Worm (Caenorhabditis elegans) whole organism, midembryonic: ENCODE results near the gene fbxa-1.

Experiments used
- T22C8.4 ChIP-seq: fragments of 200-800 bp; sonication (Bioruptor generic); IDR thresholded peaks from 2 replicates; pipeline ENCODE4 v1.3.6; 2022; ENCODE audit warnings: missing genetic modification characterization, missing compliant biosample characterization
- cog-1 ChIP-seq: sonication (generic microtip); optimal IDR thresholded peaks from 2 replicates; lab custom pipeline; 2016; ENCODE audit warnings: missing genetic modification characterization, missing compliant biosample characterization
- flt-1 ChIP-seq: fragments of 200-800 bp; sonication (Bioruptor generic); IDR thresholded peaks from 2 replicates; pipeline ENCODE4 v1.3.6; 2022; ENCODE audit warnings: missing genetic modification characterization, missing compliant biosample characterization
- klf-2 ChIP-seq: fragments of 200-800 bp; sonication (Bioruptor generic); conservative IDR thresholded peaks from 2 replicates; pipeline ENCODE4 v1.3.6; 2022; ENCODE audit warnings: missing genetic modification reagents, missing genetic modification characterization, missing compliant biosample characterization
- med-1 ChIP-seq: sonication (generic microtip); optimal IDR thresholded peaks from 2 replicates; lab custom pipeline; 2017; ENCODE audit warnings: missing genetic modification characterization, mild to moderate bottlenecking, missing compliant biosample characterization, antibody characterized with exemption, missing genetic modification reagents; ENCODE audit not compliant: insufficient read depth
- ref-1 ChIP-seq: fragments of 200-800 bp; sonication (Bioruptor generic); conservative IDR thresholded peaks from 2 replicates; pipeline ENCODE4 v1.3.6; 2022; ENCODE audit warnings: missing genetic modification reagents, missing genetic modification characterization, missing compliant biosample characterization
- tab-1 ChIP-seq: fragments of 200-800 bp; sonication (Bioruptor generic); IDR thresholded peaks from 2 replicates; pipeline ENCODE4 v1.3.6; 2022; ENCODE audit warnings: missing genetic modification characterization, missing compliant biosample characterization
- ztf-23 ChIP-seq: fragments of 200-800 bp; sonication (Bioruptor generic); IDR thresholded peaks from 2 replicates; pipeline ENCODE4 v1.3.6; 2022; ENCODE audit warnings: missing genetic modification reagents, missing genetic modification characterization, missing compliant biosample characterization
- ztf-29 ChIP-seq: fragments of 200-800 bp; sonication (Bioruptor generic); IDR thresholded peaks from 2 replicates; pipeline ENCODE4 v1.3.6; 2022; ENCODE audit warnings: missing genetic modification reagents, missing genetic modification characterization, missing compliant biosample characterization

fbxa-1 gene

DNA sequence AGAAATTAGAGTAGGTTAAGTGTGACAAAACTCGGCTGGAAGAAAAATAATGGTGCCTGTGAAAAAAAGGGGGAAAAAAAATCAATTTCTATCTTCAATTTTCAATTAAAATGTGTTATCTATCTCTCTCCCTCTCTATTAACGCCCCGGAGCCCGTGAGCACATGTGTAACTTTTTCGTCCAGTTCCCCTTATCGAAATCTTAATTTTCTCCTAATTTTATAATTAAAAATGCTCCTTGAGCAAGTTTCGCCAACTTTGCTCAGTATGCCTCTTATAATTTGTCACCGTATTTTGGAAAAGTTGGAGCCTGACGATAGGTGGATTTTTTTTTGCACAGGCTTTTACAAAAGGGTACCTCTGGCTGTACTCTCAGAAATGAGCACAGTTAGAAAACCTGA is at the start of gene fbxa-1, which contains the start of gene Y54F10BM.20:
Gene fbxa-1 (minus strand): TSS at position 101 of the 400 bp plus-strand sequence.
Gene Y54F10BM.20 (plus strand): TSS at position 231 of the 400 bp plus-strand sequence.
- TF ChIP-seq tab-1 (GFP tag; lab: Robert Waterston, UW) (no peak), klf-2 (no peak), med-1 (GFP tag; lab: Kevin White, UChicago) (no peak), ref-1 (GFP tag; lab: Robert Waterston, UW) (no peak), ztf-23 (GFP tag; lab: Robert Waterston, UW) (no peak), cog-1 (no peak), T22C8.4 (GFP tag; lab: Robert Waterston, UW) (no peak), ztf-29 (GFP tag; lab: Robert Waterston, UW) (no peak), flt-1 (no peak)

- TF ChIP-seq T22C8.4 (GFP tag; lab: Robert Waterston, UW) (no peak), cog-1 (no peak), tab-1 (GFP tag; lab: Robert Waterston, UW) (no peak), ztf-29 (GFP tag; lab: Robert Waterston, UW) (no peak), klf-2 (no peak), ref-1 (GFP tag; lab: Robert Waterston, UW) (no peak), flt-1 (no peak), med-1 (GFP tag; lab: Kevin White, UChicago) (no peak), ztf-23 (GFP tag; lab: Robert Waterston, UW) (no peak)
These were observed 42.0 kb upstream of the fbxa-1 start for ce11 chrIII:2349956-2350355.

DNA sequence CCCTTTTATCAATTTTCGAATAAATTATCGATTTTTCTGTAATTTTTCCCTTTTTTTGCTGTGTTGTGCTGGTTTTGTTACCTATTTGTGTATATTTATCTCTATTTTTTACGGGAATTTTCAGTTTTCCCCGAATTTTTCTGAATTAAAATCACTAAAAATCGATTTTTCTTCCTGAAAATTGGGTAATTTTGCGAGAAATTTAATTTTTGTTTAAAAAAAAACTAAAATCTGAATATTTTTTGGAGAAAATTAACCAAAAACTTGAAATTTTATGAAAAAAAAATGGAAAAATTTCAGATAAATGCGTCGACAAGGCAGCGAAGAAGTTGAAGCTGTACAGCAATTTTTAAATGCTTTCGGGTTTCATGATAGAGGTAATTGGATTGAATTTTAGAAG is 39.4 kb upstream of the fbxa-1 start, which contains the start of gene gip-1:
Gene gip-1 (plus strand): TSS at position 301 of the 400 bp plus-strand sequence.
- TF ChIP-seq T22C8.4 (GFP tag; lab: Robert Waterston, UW), result no peak
- no peak for TF ChIP-seq ztf-29 (GFP tag; lab: Robert Waterston, UW)
- no peak for TF ChIP-seq ref-1 (GFP tag; lab: Robert Waterston, UW)
- no peak for TF ChIP-seq klf-2
- TF ChIP-seq ztf-23 (GFP tag; lab: Robert Waterston, UW), result no peak
- no peak for TF ChIP-seq cog-1
- TF ChIP-seq flt-1, result no peak
- TF ChIP-seq tab-1 (GFP tag; lab: Robert Waterston, UW), result no peak

DNA sequence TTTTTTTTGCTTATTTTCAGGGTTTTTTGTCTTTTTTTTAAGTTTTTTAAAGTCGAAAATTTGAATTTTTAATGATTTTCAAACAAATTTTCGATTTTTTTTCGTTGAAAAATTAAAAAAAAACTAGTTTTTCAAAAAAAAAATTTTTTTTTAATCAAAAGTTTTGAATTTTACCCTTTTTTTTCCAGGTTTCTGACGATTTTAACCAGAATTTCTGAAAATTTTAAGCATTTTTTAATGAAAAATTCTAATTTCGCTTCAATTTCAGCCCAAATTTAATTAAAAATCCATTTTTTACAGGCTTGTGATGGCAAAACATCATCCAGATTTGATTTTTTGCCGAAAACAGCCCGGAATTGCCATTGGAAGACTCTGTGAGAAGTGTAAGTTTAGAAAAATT is 35.3 kb upstream of the fbxa-1 start, which contains the start of gene phf-5:
Gene phf-5 (plus strand): TSS at position 301 of the 400 bp plus-strand sequence.
- TF ChIP-seq med-1 (GFP tag; lab: Kevin White, UChicago), result no peak
- no peak for TF ChIP-seq cog-1
- no peak for TF ChIP-seq ztf-23 (GFP tag; lab: Robert Waterston, UW)
- no peak for TF ChIP-seq tab-1 (GFP tag; lab: Robert Waterston, UW)
- no peak for TF ChIP-seq T22C8.4 (GFP tag; lab: Robert Waterston, UW)
- TF ChIP-seq klf-2, result no peak
- no peak for TF ChIP-seq ztf-29 (GFP tag; lab: Robert Waterston, UW)
- TF ChIP-seq ref-1 (GFP tag; lab: Robert Waterston, UW), result no peak
- no peak for TF ChIP-seq flt-1

- TF ChIP-seq flt-1, result no peak
- TF ChIP-seq tab-1 (GFP tag; lab: Robert Waterston, UW), result no peak
- no peak for TF ChIP-seq med-1 (GFP tag; lab: Kevin White, UChicago)
These were observed 23.2 kb upstream of the fbxa-1 start, which contains the start of the genes Y54F10BM.13 and ppm-1.D for ce11 chrIII:2331033-2331625. Y54F10BM.13 (minus strand) TSS chrIII:2331083. ppm-1.D (plus strand) TSS chrIII:2331572.

ce11 chrIII:2330389-2330788 is 22.5 kb upstream of the fbxa-1 start:
- TF ChIP-seq ztf-29 (GFP tag; lab: Robert Waterston, UW) (no peak), flt-1 (no peak), ref-1 (GFP tag; lab: Robert Waterston, UW) (no peak), klf-2 (no peak), med-1 (GFP tag; lab: Kevin White, UChicago) (no peak), ztf-23 (GFP tag; lab: Robert Waterston, UW) (no peak), T22C8.4 (GFP tag; lab: Robert Waterston, UW) (no peak), tab-1 (GFP tag; lab: Robert Waterston, UW) (no peak), cog-1 (no peak)

DNA sequence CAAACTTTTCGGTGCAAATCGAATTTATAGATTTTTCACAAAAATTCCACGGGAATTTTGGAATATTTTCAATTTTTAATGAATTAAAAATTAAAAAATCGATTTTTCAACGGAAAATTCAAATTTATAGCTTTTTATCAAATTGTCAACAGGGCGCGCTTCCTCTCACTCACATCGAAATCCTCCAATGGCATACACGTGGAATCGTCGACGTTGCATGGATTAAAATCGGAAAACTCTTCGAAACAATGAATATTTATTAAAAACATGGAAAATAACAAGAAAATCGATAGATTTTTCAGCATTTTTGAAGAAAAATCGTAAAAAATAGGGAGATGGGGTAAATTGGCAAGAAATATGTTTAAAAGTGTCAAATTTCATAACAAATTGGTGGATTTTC is 21.4 kb upstream of the fbxa-1 start, which contains the start of gene Y54F10BM.12:
Gene Y54F10BM.12 (minus strand): TSS at position 344 of the 400 bp plus-strand sequence.
- no peak for TF ChIP-seq ref-1 (GFP tag; lab: Robert Waterston, UW)
- no peak for TF ChIP-seq cog-1
- TF ChIP-seq ztf-23 (GFP tag; lab: Robert Waterston, UW), result no peak
- TF ChIP-seq med-1 (GFP tag; lab: Kevin White, UChicago), result no peak
- no peak for TF ChIP-seq T22C8.4 (GFP tag; lab: Robert Waterston, UW)
- TF ChIP-seq ztf-29 (GFP tag; lab: Robert Waterston, UW), result no peak
- TF ChIP-seq tab-1 (GFP tag; lab: Robert Waterston, UW), result no peak
- TF ChIP-seq flt-1, result no peak
- TF ChIP-seq klf-2, result no peak

- TF ChIP-seq med-1 (GFP tag; lab: Kevin White, UChicago) (no peak), T22C8.4 (GFP tag; lab: Robert Waterston, UW) (peak; percentile 78)
These were observed 20.7 kb upstream of the fbxa-1 start for ce11 chrIII:2328612-2329011.

ce11 chrIII:2324703-2325102 is 16.8 kb upstream of the fbxa-1 start:
- no peak for TF ChIP-seq cog-1
- TF ChIP-seq klf-2, result no peak
- no peak for TF ChIP-seq ztf-29 (GFP tag; lab: Robert Waterston, UW)
- TF ChIP-seq T22C8.4 (GFP tag; lab: Robert Waterston, UW), result no peak
- no peak for TF ChIP-seq ref-1 (GFP tag; lab: Robert Waterston, UW)
- no peak for TF ChIP-seq tab-1 (GFP tag; lab: Robert Waterston, UW)
- no peak for TF ChIP-seq ztf-23 (GFP tag; lab: Robert Waterston, UW)

- TF ChIP-seq klf-2 (no peak), ref-1 (GFP tag; lab: Robert Waterston, UW) (no peak), cog-1 (no peak), ztf-29 (GFP tag; lab: Robert Waterston, UW) (no peak), tab-1 (GFP tag; lab: Robert Waterston, UW) (no peak)
These were observed 8.5 kb upstream of the fbxa-1 start for ce11 chrIII:2316439-2316838.
